Worm (Caenorhabditis elegans): ENCODE measurements around the gene gpx-5.

- no peak for TF ChIP-seq ZK337.2 (GFP tag; IDR thresholded peaks at IDR 0.05)
- TF ChIP-seq nhr-11 (tag; optimal IDR thresholded peaks at IDR 0.05), result no peak
- no peak for TF ChIP-seq dmd-6 (GFP tag; IDR thresholded peaks at IDR 0.05)
- TF ChIP-seq nhr-25 (tag; optimal IDR thresholded peaks at IDR 0.05; ENCODE audit: borderline replicate concordance, insufficient read depth), result no peak
Measured at ce11 chrX:9602625-9603024, 18.2 kb downstream of the gpx-5 start.

All from whole organism, L4 larva.